Worm (Caenorhabditis elegans) whole organism, late embryonic: ENCODE results near the gene Y62E10A.19.

Experiments used
- C08G9.2 ChIP-seq: sonication (generic microtip); optimal IDR thresholded peaks from 2 replicates; lab custom pipeline; 2016; ENCODE audit warnings: mild to moderate bottlenecking, missing genetic modification characterization, moderate library complexity, missing compliant biosample characterization
- K02D7.2 ChIP-seq: sonication (generic microtip); optimal IDR thresholded peaks from 2 replicates; lab custom pipeline; 2017; ENCODE audit warnings: mild to moderate bottlenecking, missing genetic modification characterization, missing compliant biosample characterization
- T23F11.4 ChIP-seq: fragments of 200-800 bp; sonication (Bioruptor generic); optimal IDR thresholded peaks from 2 replicates; lab custom pipeline; 2018; ENCODE audit warnings: mild to moderate bottlenecking, missing genetic modification characterization, missing compliant biosample characterization
- Y22D7AL.16 ChIP-seq: sonication (generic microtip); optimal IDR thresholded peaks from 2 replicates; lab custom pipeline; 2016; ENCODE audit warnings: missing genetic modification characterization, missing compliant biosample characterization
- ama-1 ChIP-seq: fragments of 150-350 bp; optimal IDR thresholded peaks from 2 replicates; lab custom pipeline; 2014
- ceh-14 ChIP-seq: sonication (generic microtip); optimal IDR thresholded peaks from 2 replicates; lab custom pipeline; 2016; ENCODE audit warnings: missing genotype, missing genetic modification characterization, missing compliant biosample characterization
- ceh-19 ChIP-seq: fragments of 200-800 bp; sonication (Bioruptor generic); optimal IDR thresholded peaks from 2 replicates; lab custom pipeline; 2018; ENCODE audit warnings: mild to moderate bottlenecking, missing genetic modification characterization, missing compliant biosample characterization
- ceh-30 ChIP-seq: fragments of 150-350 bp; optimal IDR thresholded peaks from 2 replicates; lab custom pipeline; 2014; ENCODE audit warnings: missing biosample characterization, missing genetic modification characterization
- ceh-34 ChIP-seq: sonication (generic microtip); optimal IDR thresholded peaks from 2 replicates; lab custom pipeline; 2016; ENCODE audit warnings: mild to moderate bottlenecking, missing genetic modification characterization, missing compliant biosample characterization
- ceh-48 ChIP-seq: sonication (generic microtip); optimal IDR thresholded peaks from 2 replicates; lab custom pipeline; 2016; ENCODE audit warnings: missing genetic modification characterization, inconsistent platforms, missing compliant biosample characterization
- dve-1 ChIP-seq: sonication (generic microtip); optimal IDR thresholded peaks from 2 replicates; lab custom pipeline; 2017; ENCODE audit warnings: antibody characterized with exemption, mild to moderate bottlenecking, missing genetic modification characterization, missing compliant biosample characterization
- fax-1 ChIP-seq: sonication (generic microtip); optimal IDR thresholded peaks from 2 replicates; lab custom pipeline; 2016; ENCODE audit warnings: missing genotype, missing genetic modification characterization, missing compliant biosample characterization
- fkh-6 ChIP-seq: sonication (generic microtip); optimal IDR thresholded peaks from 2 replicates; lab custom pipeline; 2016; ENCODE audit warnings: missing genetic modification characterization, missing compliant biosample characterization
- gmeb-2 ChIP-seq: sonication (generic microtip); optimal IDR thresholded peaks from 2 replicates; lab custom pipeline; 2016; ENCODE audit warnings: missing genetic modification characterization, inconsistent platforms, missing compliant biosample characterization
- hlh-13 ChIP-seq: fragments of 200-800 bp; sonication (Bioruptor generic); optimal IDR thresholded peaks from 2 replicates; lab custom pipeline; 2018; ENCODE audit warnings: mild to moderate bottlenecking, missing genetic modification characterization, missing compliant biosample characterization
- lin-11 ChIP-seq: fragments of 200-800 bp; sonication (Bioruptor generic); optimal IDR thresholded peaks from 2 replicates; lab custom pipeline; 2018; ENCODE audit warnings: mild to moderate bottlenecking, missing genetic modification characterization, missing compliant biosample characterization
- madf-2 ChIP-seq: sonication (generic microtip); optimal IDR thresholded peaks from 2 replicates; lab custom pipeline; 2017; ENCODE audit warnings: missing genetic modification characterization, missing compliant biosample characterization
- nhr-11 ChIP-seq: fragments of 150-350 bp; optimal IDR thresholded peaks from 2 replicates; lab custom pipeline; 2014; ENCODE audit warnings: missing biosample characterization, missing genetic modification characterization
- npax-4 ChIP-seq: sonication (generic microtip); optimal IDR thresholded peaks from 2 replicates; lab custom pipeline; 2016; ENCODE audit warnings: missing genetic modification characterization, missing compliant biosample characterization
- pag-3 ChIP-seq: sonication (generic microtip); optimal IDR thresholded peaks from 2 replicates; lab custom pipeline; 2016; ENCODE audit warnings: missing compliant biosample characterization, missing genetic modification characterization, borderline replicate concordance
- pat-9 ChIP-seq: fragments of 200-800 bp; sonication (Bioruptor generic); optimal IDR thresholded peaks from 2 replicates; lab custom pipeline; 2018; ENCODE audit warnings: mild to moderate bottlenecking, missing genetic modification characterization, moderate library complexity, missing compliant biosample characterization
- pqm-1 ChIP-seq: sonication (generic microtip); optimal IDR thresholded peaks from 2 replicates; lab custom pipeline; 2016; ENCODE audit warnings: missing genetic modification characterization, missing compliant biosample characterization
- pros-1 ChIP-seq: fragments of 150-350 bp; optimal IDR thresholded peaks from 2 replicates; lab custom pipeline; 2014; ENCODE audit warnings: missing biosample characterization, missing genetic modification reagents, missing genetic modification characterization
- ref-2 ChIP-seq: sonication (generic microtip); optimal IDR thresholded peaks from 2 replicates; lab custom pipeline; 2016; ENCODE audit warnings: missing genetic modification characterization, missing compliant biosample characterization
- sdc-2 ChIP-seq: sonication (generic microtip); optimal IDR thresholded peaks from 2 replicates; lab custom pipeline; 2016; ENCODE audit warnings: missing genotype, missing genetic modification characterization, missing compliant biosample characterization
- sox-2 ChIP-seq: fragments of 200-800 bp; sonication (Bioruptor generic); IDR thresholded peaks from 2 replicates; pipeline ENCODE4 v1.3.6; 2022; ENCODE audit warnings: missing genetic modification reagents, missing genetic modification characterization, missing compliant biosample characterization
- sox-4 ChIP-seq: sonication (generic microtip); optimal IDR thresholded peaks from 2 replicates; lab custom pipeline; 2017; ENCODE audit warnings: mild to moderate bottlenecking, missing genetic modification characterization, inconsistent platforms, missing compliant biosample characterization
- tbx-2 ChIP-seq: sonication (generic microtip); optimal IDR thresholded peaks from 2 replicates; lab custom pipeline; 2016; ENCODE audit warnings: missing genetic modification characterization, missing compliant biosample characterization
- unc-42 ChIP-seq: sonication (generic microtip); optimal IDR thresholded peaks from 2 replicates; lab custom pipeline; 2016; ENCODE audit warnings: missing genotype, missing genetic modification characterization, missing compliant biosample characterization
- unc-55 ChIP-seq: sonication (generic microtip); optimal IDR thresholded peaks from 2 replicates; lab custom pipeline; 2017; ENCODE audit warnings: missing biosample characterization, missing genetic modification reagents, missing genetic modification characterization
- unc-86 ChIP-seq: sonication (generic microtip); optimal IDR thresholded peaks from 2 replicates; lab custom pipeline; 2016; ENCODE audit warnings: missing genetic modification characterization, missing compliant biosample characterization
- ztf-16 ChIP-seq: sonication (generic microtip); optimal IDR thresholded peaks from 2 replicates; lab custom pipeline; 2017; ENCODE audit warnings: missing genetic modification characterization, missing compliant biosample characterization

Gene Y62E10A.19

DNA sequence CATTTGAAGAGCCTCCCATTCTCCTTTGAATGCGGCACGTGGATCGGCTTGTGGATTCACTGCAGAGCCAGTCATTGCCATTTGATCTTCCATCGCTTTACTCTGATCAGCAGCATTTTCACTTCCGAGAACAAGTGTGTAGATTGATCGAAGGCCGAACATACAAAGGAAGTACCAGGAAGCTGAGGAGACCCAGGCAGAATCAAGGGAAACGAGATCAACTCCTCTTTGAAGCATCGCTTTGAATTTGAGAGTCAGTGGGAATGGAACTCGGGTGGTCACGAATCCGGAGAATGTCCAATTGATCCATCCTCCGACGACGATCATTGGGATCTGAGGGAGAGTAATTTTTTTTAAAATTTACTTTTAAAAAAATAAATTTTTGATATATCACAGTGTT, 27.6 kb downstream of the Y62E10A.19 start:
- no peak for TF ChIP-seq npax-4 (tag; lab: Kevin White, UChicago)
- TF ChIP-seq sox-2 (GFP tag; lab: Robert Waterston, UW): no peak
- TF ChIP-seq T23F11.4 (GFP tag; lab: Kevin White, UChicago): no peak
- TF ChIP-seq lin-11 (tag; lab: Kevin White, UChicago): no peak
- no peak for TF ChIP-seq pat-9 (tag; lab: Kevin White, UChicago)
- no peak for TF ChIP-seq pros-1
- TF ChIP-seq sox-4 (tag; lab: Kevin White, UChicago): no peak
- TF ChIP-seq C08G9.2 (tag; lab: Kevin White, UChicago): no peak
- no peak for TF ChIP-seq ztf-16 (tag; lab: Kevin White, UChicago)
- no peak for TF ChIP-seq pag-3 (tag; lab: Kevin White, UChicago)

DNA sequence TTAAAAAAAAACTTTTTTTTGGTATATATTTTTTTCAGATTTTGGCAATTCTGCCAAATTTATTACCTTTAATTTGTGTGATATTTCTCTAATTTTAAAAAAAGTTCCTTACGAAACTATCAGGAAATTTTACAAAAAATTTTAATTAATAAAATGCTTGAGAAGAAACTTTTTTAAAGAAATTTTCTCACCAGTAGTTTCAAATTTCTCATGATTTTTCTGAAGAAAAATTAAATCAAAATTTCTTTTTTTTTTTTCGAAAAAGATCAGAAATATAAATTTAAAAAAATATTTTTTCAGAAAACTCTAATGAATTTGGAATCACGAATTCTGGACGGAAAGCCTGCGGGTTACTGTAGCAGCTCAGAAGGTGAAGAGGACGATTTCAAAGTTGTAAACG, 30.4 kb downstream of the Y62E10A.19 start, which contains the start of gene mau-8:
TSS of gene mau-8 (plus strand) at position 301 of the 400 bp plus-strand sequence.
- TF ChIP-seq ceh-48 (no peak), dve-1 (no peak)

ce11 chrIV:13374918-13375317, 33.2 kb downstream of the Y62E10A.19 start:
- TF ChIP-seq K02D7.2 (tag; lab: Kevin White, UChicago) (no peak), tbx-2 (tag; lab: Kevin White, UChicago) (no peak), T23F11.4 (GFP tag; lab: Kevin White, UChicago) (no peak), ceh-48 (peak; percentile 54)

ce11 chrIV:13371699-13372098, 36.4 kb downstream of the Y62E10A.19 start, which contains the start of gene Y62E10A.6:
Y62E10A.6 (plus strand) TSS chrIV:13371999.
- TF ChIP-seq Y22D7AL.16 (no peak), hlh-13 (no peak), gmeb-2 (tag; lab: Kevin White, UChicago) (no peak), madf-2 (tag; lab: Kevin White, UChicago) (no peak), ama-1 (lab: Kevin White, UChicago) (no peak), nhr-11 (tag; lab: Kevin White, UChicago) (no peak), dve-1 (no peak), ceh-34 (tag; lab: Kevin White, UChicago) (no peak), fax-1 (tag; lab: Kevin White, UChicago) (no peak), pag-3 (tag; lab: Kevin White, UChicago) (no peak), ceh-19 (GFP tag; lab: Kevin White, UChicago) (no peak), unc-55 (no peak), sdc-2 (tag; lab: Kevin White, UChicago) (no peak), K02D7.2 (tag; lab: Kevin White, UChicago) (no peak), ceh-48 (no peak)

- TF ChIP-seq fkh-6 (tag; lab: Kevin White, UChicago) (no peak), nhr-11 (tag; lab: Kevin White, UChicago) (no peak), ceh-30 (tag; lab: Kevin White, UChicago) (no peak), ceh-19 (GFP tag; lab: Kevin White, UChicago) (no peak), sox-2 (GFP tag; lab: Robert Waterston, UW) (no peak), ceh-14 (tag; lab: Kevin White, UChicago) (no peak), unc-42 (tag; lab: Kevin White, UChicago) (no peak), ceh-34 (tag; lab: Kevin White, UChicago) (no peak), pqm-1 (tag; lab: Kevin White, UChicago) (no peak), npax-4 (tag; lab: Kevin White, UChicago) (no peak), ama-1 (lab: Kevin White, UChicago) (no peak), ref-2 (no peak), hlh-13 (no peak), C08G9.2 (tag; lab: Kevin White, UChicago) (no peak), unc-86 (tag; lab: Kevin White, UChicago) (no peak), sdc-2 (tag; lab: Kevin White, UChicago) (no peak)
Observed at ce11 chrIV:13370235-13370739, 37.8 kb downstream of the Y62E10A.19 start, which contains the start of the genes rla-2, popl-7 and Y62E10A.24. rla-2 (minus strand) TSS chrIV:13370285. popl-7 (plus strand) TSS chrIV:13370689. Y62E10A.24 (plus strand) TSS chrIV:13370710.
